Fruit fly (Drosophila melanogaster): Measurements from ENCODE around the gene grnd.

dm6 chr2L:18478509-18479176 lies 6.6 kb upstream of the grnd start:
- no peak for TF ChIP-seq CG8478 (optimal IDR thresholded peaks at IDR 0.05)
- TF ChIP-seq usp (GFP tag; optimal IDR thresholded peaks at IDR 0.05): no peak
- TF ChIP-seq psq (optimal IDR thresholded peaks at IDR 0.05): no peak
- no peak for TF ChIP-seq EcR (GFP tag; optimal IDR thresholded peaks at IDR 0.05)
- TF ChIP-seq pan (optimal IDR thresholded peaks at IDR 0.05): peak; percentile 66
- no peak for TF ChIP-seq Dll (optimal IDR thresholded peaks at IDR 0.05)

Data from whole organism.